Fruit fly (Drosophila melanogaster) Kc167 (cell line): ENCODE data around the gene CG13282.

Experiments
- Myc ChIP-seq: fragments of >200 bp; optimal IDR thresholded peaks from 2 replicates; lab custom pipeline; 2017; ENCODE audit warnings: missing external identifiers
- Sin3A ChIP-seq: fragments of >200 bp; optimal IDR thresholded peaks from 2 replicates; lab custom pipeline; 2018; ENCODE audit warnings: missing external identifiers
- h ChIP-seq: fragments of >200 bp; optimal IDR thresholded peaks from 3 replicates; lab custom pipeline; 2018; ENCODE audit warnings: missing external identifiers
- insv ChIP-seq: fragments of >200 bp; optimal IDR thresholded peaks from 3 replicates; lab custom pipeline; 2018; ENCODE audit warnings: missing external identifiers
- psq ChIP-seq: fragments of >200 bp; optimal IDR thresholded peaks from 2 replicates; lab custom pipeline; 2017; ENCODE audit warnings: missing external identifiers
- ttk ChIP-seq: sonication (Bioruptor generic); optimal IDR thresholded peaks from 2 replicates; lab custom pipeline; 2017; ENCODE audit warnings: missing external identifiers

DNA sequence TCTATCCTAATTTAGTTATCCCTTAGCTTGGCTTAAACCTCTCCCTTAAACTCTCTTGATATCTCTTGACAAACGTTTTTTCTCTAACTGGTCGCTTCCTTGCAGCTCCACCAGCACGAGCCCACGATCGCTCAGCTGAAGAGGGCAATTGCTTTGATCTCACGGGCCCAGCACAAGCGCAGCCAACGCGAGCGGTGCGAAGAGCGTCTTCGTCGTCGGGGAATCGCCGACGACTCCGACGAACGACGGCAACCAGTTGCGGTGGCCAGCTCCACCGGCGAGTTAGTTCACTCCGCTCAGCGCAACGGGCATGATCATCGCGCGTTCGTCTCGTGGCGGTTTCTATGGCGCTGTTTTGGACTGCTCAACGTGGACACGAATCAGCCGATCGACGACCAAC is 46.6 kb upstream of the CG13282 start:
- TF ChIP-seq Myc (lab: Kevin White, UChicago) (no peak), Sin3A (lab: Kevin White, UChicago) (no peak), psq (no peak), ttk (lab: Kevin White, UChicago) (no peak), h (no peak), insv (lab: Kevin White, UChicago) (no peak)
